Fruit fly (Drosophila melanogaster) whole organism, embryonic: ENCODE data around the gene CG32462.
A peak's percentile ranks its signal among the peaks of the same experiment; 100 is the strongest.

Source experiments
- Ada2b ChIP-seq: fragments of 200-800 bp; sonication (Bioruptor generic); IDR thresholded peaks from 2 replicates; pipeline ENCODE4 v1.3.6; 2022; ENCODE audit warnings: missing biosample characterization, missing genetic modification characterization
- Adf1 ChIP-seq: fragments of 200-800 bp; sonication (Bioruptor generic); IDR thresholded peaks from 2 replicates; pipeline ENCODE4 v1.3.6; 2022; ENCODE audit warnings: missing biosample characterization, missing genetic modification characterization
- Aef1 ChIP-seq: fragments of 200-800 bp; sonication (Bioruptor generic); IDR thresholded peaks from 3 replicates; pipeline ENCODE4 v1.3.6; 2022; ENCODE audit warnings: missing biosample characterization, missing genetic modification characterization
- Atf6 ChIP-seq: fragments of 200-800 bp; sonication (Bioruptor generic); IDR thresholded peaks from 2 replicates; pipeline ENCODE4 v1.3.6; 2022; ENCODE audit warnings: missing biosample characterization, missing genetic modification characterization
- CG10543 ChIP-seq: fragments of 200-800 bp; sonication (Bioruptor generic); optimal IDR thresholded peaks from 3 replicates; lab custom pipeline; 2017; ENCODE audit warnings: missing biosample characterization, mild to moderate bottlenecking, missing genetic modification characterization, moderate library complexity
- CG12155 ChIP-seq: fragments of 200-800 bp; sonication (Bioruptor generic); optimal IDR thresholded peaks from 3 replicates; lab custom pipeline; 2016; ENCODE audit warnings: missing biosample characterization, missing genetic modification characterization
- CG12299 ChIP-seq: fragments of 200-800 bp; sonication (Bioruptor generic); optimal IDR thresholded peaks from 2 replicates; lab custom pipeline; 2018; ENCODE audit warnings: missing biosample characterization, mild to moderate bottlenecking, missing genetic modification characterization
- CG32532 ChIP-seq: fragments of 200-800 bp; sonication (Bioruptor generic); IDR thresholded peaks from 2 replicates; pipeline ENCODE4 v1.3.6; 2022; ENCODE audit warnings: missing biosample characterization, missing genetic modification characterization
- CG34376 ChIP-seq: fragments of 200-800 bp; sonication (Bioruptor generic); optimal IDR thresholded peaks from 2 replicates; lab custom pipeline; 2018; ENCODE audit warnings: missing biosample characterization, mild to moderate bottlenecking, missing genetic modification characterization
- CG4404 ChIP-seq: fragments of 200-800 bp; sonication (Bioruptor generic); IDR thresholded peaks from 2 replicates; pipeline ENCODE4 v1.3.6; 2022; ENCODE audit warnings: missing biosample characterization, missing genetic modification characterization
- CG6791 ChIP-seq: fragments of 200-800 bp; sonication (Bioruptor generic); IDR thresholded peaks from 3 replicates; pipeline ENCODE4 v1.3.6; 2022; ENCODE audit warnings: missing biosample characterization, missing genetic modification characterization; ENCODE audit not compliant: partially characterized antibody
- CG6854 ChIP-seq: fragments of 200-800 bp; sonication (Bioruptor generic); optimal IDR thresholded peaks from 3 replicates; lab custom pipeline; 2017; ENCODE audit warnings: missing biosample characterization, mild to moderate bottlenecking, missing genetic modification characterization
- CG8478 ChIP-seq: fragments of >200 bp; optimal IDR thresholded peaks from 2 replicates; lab custom pipeline; 2018
- D19B ChIP-seq: fragments of 200-800 bp; sonication (Bioruptor generic); optimal IDR thresholded peaks from 2 replicates; lab custom pipeline; 2017; ENCODE audit warnings: missing biosample characterization, mild to moderate bottlenecking, missing genetic modification characterization
- Deaf1 ChIP-seq: fragments of 200-800 bp; optimal IDR thresholded peaks from 3 replicates; lab custom pipeline; 2019; ENCODE audit warnings: missing biosample characterization, mild to moderate bottlenecking, missing genetic modification characterization, moderate library complexity
- Dll ChIP-seq: fragments of 200-800 bp; sonication (Bioruptor generic); IDR thresholded peaks from 4 replicates; pipeline ENCODE4 v1.3.6; 2022; ENCODE audit warnings: missing biosample characterization, missing genetic modification characterization; ENCODE audit not compliant: partially characterized antibody
- ERR ChIP-seq: fragments of 200-800 bp; sonication (Bioruptor generic); optimal IDR thresholded peaks from 2 replicates; lab custom pipeline; 2016; ENCODE audit warnings: missing biosample characterization, missing genetic modification characterization
- Hr39 ChIP-seq: fragments of >200 bp; optimal IDR thresholded peaks from 2 replicates; lab custom pipeline; 2017
- Lim3 ChIP-seq: fragments of 200-800 bp; sonication (Bioruptor generic); IDR thresholded peaks from 2 replicates; pipeline ENCODE4 v1.3.6; 2022; ENCODE audit warnings: missing biosample characterization, missing genetic modification characterization
- Rfx ChIP-seq: fragments of 200-800 bp; sonication (Bioruptor generic); IDR thresholded peaks from 2 replicates; pipeline ENCODE4 v1.3.6; 2022; ENCODE audit warnings: missing biosample characterization, missing genetic modification characterization
- Trl ChIP-seq, 3 experiments: fragments of >200 bp in 2 of 3; fragments of 200-800 bp in 1 of 3; sonication (Bioruptor generic) in 1 of 3; optimal IDR thresholded peaks; 2 replicates in 1 of 3; 3 replicates in 2 of 3; lab custom pipeline; 2016 to 2017; ENCODE audit warnings: missing biosample characterization in 1 of 3, missing genetic modification characterization in 1 of 3
- ash1 ChIP-seq: fragments of 200-800 bp; sonication (Bioruptor generic); optimal IDR thresholded peaks from 2 replicates; lab custom pipeline; 2018; ENCODE audit warnings: missing biosample characterization, mild to moderate bottlenecking, missing genetic modification characterization
- cg ChIP-seq: fragments of 200-800 bp; sonication (Bioruptor generic); optimal IDR thresholded peaks from 3 replicates; lab custom pipeline; 2019; ENCODE audit warnings: missing biosample characterization, mild to moderate bottlenecking, missing genetic modification characterization, moderate library complexity
- crol ChIP-seq: fragments of 200-800 bp; sonication (Bioruptor generic); IDR thresholded peaks from 2 replicates; pipeline ENCODE4 v1.3.6; 2022; ENCODE audit warnings: missing biosample characterization, missing genetic modification characterization
- cwo ChIP-seq: fragments of 200-800 bp; sonication (Bioruptor generic); optimal IDR thresholded peaks from 3 replicates; lab custom pipeline; 2017; ENCODE audit warnings: missing biosample characterization, missing genetic modification characterization, mild to moderate bottlenecking, moderate library complexity, missing genetic modification reagents
- fd102C ChIP-seq: fragments of 200-800 bp; sonication (Bioruptor generic); optimal IDR thresholded peaks from 2 replicates; lab custom pipeline; 2018; ENCODE audit warnings: missing biosample characterization, mild to moderate bottlenecking, missing genetic modification characterization, moderate library complexity
- ken ChIP-seq: fragments of 200-800 bp; sonication (Bioruptor generic); IDR thresholded peaks from 3 replicates; pipeline ENCODE4 v1.3.6; 2022; ENCODE audit warnings: missing biosample characterization, missing genetic modification characterization
- lab ChIP-seq: fragments of 200-800 bp; sonication (Bioruptor generic); optimal IDR thresholded peaks from 3 replicates; lab custom pipeline; 2017; ENCODE audit warnings: missing biosample characterization, missing genetic modification characterization, mild to moderate bottlenecking, moderate library complexity, missing genetic modification reagents
- nom ChIP-seq: fragments of 200-800 bp; sonication (Bioruptor generic); optimal IDR thresholded peaks from 2 replicates; lab custom pipeline; 2017; ENCODE audit warnings: missing biosample characterization, missing genetic modification characterization, mild to moderate bottlenecking, moderate library complexity, missing genetic modification reagents
- pan ChIP-seq, 4 experiments: fragments of >200 bp in 3 of 4; fragments of 200-800 bp in 1 of 4; sonication (Bioruptor generic) in 1 of 4; optimal IDR thresholded peaks in 3 of 4; IDR thresholded peaks in 1 of 4; 2 replicates each; pipeline versions ENCODE4 v1.3.6 to Lab custom; 2017 to 2022; ENCODE audit warnings: missing biosample characterization in 2 of 4, missing genetic modification characterization in 2 of 4, mixed read lengths in 1 of 4
- pros ChIP-seq: fragments of 200-800 bp; sonication (Bioruptor generic); optimal IDR thresholded peaks from 3 replicates; lab custom pipeline; 2019; ENCODE audit warnings: missing biosample characterization, mild to moderate bottlenecking, missing genetic modification characterization, moderate library complexity
- rib ChIP-seq: fragments of 200-800 bp; sonication (Bioruptor generic); IDR thresholded peaks from 2 replicates; pipeline ENCODE4 v1.3.6; 2022; ENCODE audit warnings: missing biosample characterization, missing genetic modification characterization
- salm ChIP-seq: fragments of 200-800 bp; sonication (Bioruptor generic); optimal IDR thresholded peaks from 2 replicates; lab custom pipeline; 2018; ENCODE audit warnings: missing biosample characterization, mild to moderate bottlenecking, missing genetic modification characterization
- scrt ChIP-seq: fragments of 200-800 bp; sonication (Bioruptor generic); optimal IDR thresholded peaks from 2 replicates; lab custom pipeline; 2018; ENCODE audit warnings: missing biosample characterization, mild to moderate bottlenecking, missing genetic modification characterization, moderate library complexity
- sug ChIP-seq: fragments of 200-800 bp; optimal IDR thresholded peaks from 2 replicates; lab custom pipeline; 2019; ENCODE audit warnings: missing biosample characterization, mild to moderate bottlenecking, missing genetic modification characterization, moderate library complexity

The CG32462 gene

dm6 chr3L:22835144-22835964, 18.0 kb downstream of the CG32462 start, which contains the start of gene jim (continued):
- TF ChIP-seq CG10543 (GFP tag; lab: Kevin White, UChicago) (peak; percentile 79), pros (peak; percentile 58), crol (GFP tag; lab: Robert Waterston, UW) (peak; percentile 97), ken (GFP tag; lab: Robert Waterston, UW) (peak; percentile 20; the same call in 1 of the 3 replicates), Rfx (GFP tag; lab: Robert Waterston, UW) (peak; percentile 24), CG6791 (GFP tag; lab: Robert Waterston, UW) (no peak), CG34376 (peak; percentile 13), Aef1 (peak; percentile 52; the same call in 1 of the 3 replicates), CG32532 (GFP tag; lab: Robert Waterston, UW) (peak; percentile 54; the same call in 1 of the 2 replicates), Atf6 (GFP tag; lab: Robert Waterston, UW) (peak; percentile 32; the same call in 1 of the 2 replicates), ash1 (GFP tag; lab: Kevin White, UChicago) (peak; percentile 51), CG12299 (peak; percentile 12), CG8478 (lab: Kevin White, UChicago) (no peak), fd102C (GFP tag; lab: Kevin White, UChicago) (no peak), Lim3 (GFP tag; lab: Robert Waterston, UW) (no peak), lab (GFP tag; lab: Kevin White, UChicago) (peak; percentile 58), sug (tag; lab: Kevin White, UChicago) (peak; percentile 78), Deaf1 (peak; percentile 91), Dll (GFP tag; lab: Robert Waterston, UW) (peak; percentile 53; the same call in 2 of the 4 replicates), rib (peak; percentile 95), ERR (peak; percentile 0), salm (tag; lab: Kevin White, UChicago) (no peak), D19B (GFP tag; lab: Kevin White, UChicago) (peak; percentile 9), scrt (peak; percentile 3), CG6854 (GFP tag; lab: Kevin White, UChicago) (peak; percentile 57), nom (GFP tag; lab: Kevin White, UChicago) (peak; percentile 79), cwo (GFP tag; lab: Kevin White, UChicago) (peak; percentile 82), cg (peak; percentile 88), Adf1 (peak; percentile 98), Ada2b (GFP tag; lab: Robert Waterston, UW) (no peak), CG12155 (GFP tag; lab: Kevin White, UChicago) (peak; percentile 91)

dm6 chr3L:22830132-22830697, 23.1 kb downstream of the CG32462 start:
- TF ChIP-seq Hr39 (lab: Kevin White, UChicago) (peak; percentile 16), pan (optimal IDR thresholded peaks at IDR 0.05; lab: Kevin White, UChicago) (no peak), pan (GFP tag; optimal IDR thresholded peaks at IDR 0.05 in 1 of 2, IDR thresholded peaks at IDR 0.05 in 1 of 2) (peak in 1 of 2 experiments; percentile 18), CG4404 (GFP tag; lab: Robert Waterston, UW) (no peak)

dm6 chr3L:22826236-22826635, 27.1 kb downstream of the CG32462 start:
- TF ChIP-seq rib, result no peak
- TF ChIP-seq Trl (optimal IDR thresholded peaks at IDR 0.05; lab: Kevin White, UChicago), result peak in 1 of 2 experiments; percentile 3
- TF ChIP-seq Trl (GFP tag; optimal IDR thresholded peaks at IDR 0.05; lab: Kevin White, UChicago), result no peak
- peak; percentile 8 for TF ChIP-seq nom (GFP tag; lab: Kevin White, UChicago)
